Worm (Caenorhabditis elegans) whole organism, L2 larva: ENCODE measurements around the gene B0034.1.

Experiments used
- C34F6.9 ChIP-seq: fragments of 150-350 bp; optimal IDR thresholded peaks from 2 replicates; lab custom pipeline; 2014; ENCODE audit warnings: missing biosample characterization, missing genetic modification characterization
- F13H6.1 ChIP-seq: sonication (generic microtip); optimal IDR thresholded peaks from 2 replicates; lab custom pipeline; 2016; ENCODE audit warnings: missing genetic modification characterization, missing compliant biosample characterization
- ZK546.5 ChIP-seq: sonication (generic microtip); optimal IDR thresholded peaks from 2 replicates; lab custom pipeline; 2017; ENCODE audit warnings: missing biosample characterization, missing genetic modification characterization
- alr-1 ChIP-seq: fragments of 150-350 bp; optimal IDR thresholded peaks from 2 replicates; lab custom pipeline; 2014; ENCODE audit warnings: missing biosample characterization, missing genetic modification characterization
- ama-1 ChIP-seq: fragments of 150-350 bp; optimal IDR thresholded peaks from 2 replicates; lab custom pipeline; 2018; ENCODE audit warnings: inconsistent platforms
- blmp-1 ChIP-seq: sonication (generic microtip); optimal IDR thresholded peaks from 2 replicates; lab custom pipeline; 2017; ENCODE audit warnings: missing genetic modification characterization, mild to moderate bottlenecking, missing compliant biosample characterization, antibody characterized with exemption, moderate library complexity; ENCODE audit not compliant: insufficient read depth
- ceh-16 ChIP-seq: fragments of 150-350 bp; optimal IDR thresholded peaks from 2 replicates; lab custom pipeline; 2014; ENCODE audit warnings: missing biosample characterization, missing genetic modification characterization
- ceh-82 ChIP-seq: fragments of 150-350 bp; optimal IDR thresholded peaks from 2 replicates; lab custom pipeline; 2014; ENCODE audit warnings: missing biosample characterization, missing genetic modification characterization
- crh-2 ChIP-seq: sonication (generic microtip); optimal IDR thresholded peaks from 2 replicates; lab custom pipeline; 2017; ENCODE audit warnings: missing biosample characterization, missing genetic modification characterization
- dmd-4 ChIP-seq: sonication (generic microtip); optimal IDR thresholded peaks from 2 replicates; lab custom pipeline; 2017; ENCODE audit warnings: missing biosample characterization, missing genetic modification characterization
- elt-1 ChIP-seq: fragments of 150-350 bp; optimal IDR thresholded peaks from 2 replicates; lab custom pipeline; 2014; ENCODE audit warnings: missing biosample characterization, missing genetic modification characterization
- fos-1 ChIP-seq: fragments of 150-350 bp; optimal IDR thresholded peaks from 2 replicates; lab custom pipeline; 2014; ENCODE audit warnings: missing biosample characterization, missing genetic modification characterization
- lin-11 ChIP-seq: fragments of 150-350 bp; sonication (generic microtip); optimal IDR thresholded peaks from 2 replicates; lab custom pipeline; 2014; ENCODE audit warnings: missing biosample characterization, missing genetic modification characterization, inconsistent platforms, mixed read lengths
- lin-13 ChIP-seq: fragments of 150-350 bp; optimal IDR thresholded peaks from 2 replicates; lab custom pipeline; 2014; ENCODE audit warnings: missing biosample characterization, missing genetic modification reagents, missing genetic modification characterization
- lin-39 ChIP-seq: fragments of 150-350 bp; optimal IDR thresholded peaks from 2 replicates; lab custom pipeline; 2014; ENCODE audit warnings: missing biosample characterization, missing genetic modification reagents, missing genetic modification characterization
- lsy-2 ChIP-seq, 2 experiments: fragments of 150-350 bp in 1 of 2; sonication (generic microtip) in 1 of 2; optimal IDR thresholded peaks; 2 replicates each; lab custom pipeline; 2014 to 2017; ENCODE audit warnings: missing biosample characterization in 2 of 2, missing genetic modification characterization in 2 of 2
- mab-5 ChIP-seq: fragments of 150-350 bp; optimal IDR thresholded peaks from 2 replicates; lab custom pipeline; 2014; ENCODE audit warnings: missing biosample characterization, missing genetic modification characterization
- mdl-1 ChIP-seq, 2 experiments: fragments of 150-350 bp in 1 of 2; sonication (generic microtip) in 1 of 2; optimal IDR thresholded peaks; 2 replicates each; lab custom pipeline; 2017; ENCODE audit warnings: missing biosample characterization in 2 of 2, missing genetic modification characterization in 2 of 2
- nhr-10 ChIP-seq: sonication (generic microtip); optimal IDR thresholded peaks from 2 replicates; lab custom pipeline; 2017; ENCODE audit warnings: missing biosample characterization, missing genetic modification characterization
- nhr-129 ChIP-seq: fragments of 150-350 bp; optimal IDR thresholded peaks from 2 replicates; lab custom pipeline; 2014; ENCODE audit warnings: missing biosample characterization, missing genetic modification characterization
- nhr-21 ChIP-seq: fragments of 150-350 bp; optimal IDR thresholded peaks from 2 replicates; lab custom pipeline; 2014; ENCODE audit warnings: missing biosample characterization, missing genetic modification characterization
- nhr-23 ChIP-seq: fragments of 150-350 bp; optimal IDR thresholded peaks from 2 replicates; lab custom pipeline; 2014; ENCODE audit warnings: missing biosample characterization, missing genetic modification reagents, missing genetic modification characterization
- nhr-237 ChIP-seq: fragments of 150-350 bp; optimal IDR thresholded peaks from 2 replicates; lab custom pipeline; 2014; ENCODE audit warnings: missing biosample characterization, missing genetic modification characterization
- nhr-25 ChIP-seq: fragments of 150-350 bp; sonication (generic microtip); optimal IDR thresholded peaks from 3 replicates; lab custom pipeline; 2014; ENCODE audit warnings: missing biosample characterization, missing genetic modification characterization
- nhr-6 ChIP-seq: fragments of 150-350 bp; optimal IDR thresholded peaks from 2 replicates; lab custom pipeline; 2014; ENCODE audit warnings: missing biosample characterization, missing genetic modification characterization
- nhr-77 ChIP-seq: fragments of 150-350 bp; optimal IDR thresholded peaks from 2 replicates; lab custom pipeline; 2014; ENCODE audit warnings: missing biosample characterization, missing genetic modification characterization
- sma-3 ChIP-seq: sonication (generic microtip); optimal IDR thresholded peaks from 2 replicates; lab custom pipeline; 2016; ENCODE audit warnings: missing genetic modification reagents, missing genetic modification characterization, missing compliant biosample characterization
- sma-9 ChIP-seq, 2 experiments: fragments of 150-350 bp in 1 of 2; sonication (generic microtip) in 1 of 2; optimal IDR thresholded peaks; 2 replicates each; lab custom pipeline; 2014 to 2016; ENCODE audit warnings: missing genetic modification characterization in 2 of 2, mild to moderate bottlenecking in 1 of 2, missing biosample characterization in 1 of 2, missing compliant biosample characterization in 1 of 2, missing genetic modification reagents in 1 of 2, moderate library complexity in 1 of 2
- snpc-4 ChIP-seq: fragments of 150-350 bp; optimal IDR thresholded peaks from 2 replicates; lab custom pipeline; 2014; ENCODE audit warnings: missing biosample characterization, missing genetic modification characterization
- unc-55 ChIP-seq: fragments of 150-350 bp; sonication (generic microtip); optimal IDR thresholded peaks from 3 replicates; lab custom pipeline; 2014; ENCODE audit warnings: missing biosample characterization, missing genetic modification reagents, missing genetic modification characterization
- zag-1 ChIP-seq: fragments of 150-350 bp; optimal IDR thresholded peaks from 2 replicates; lab custom pipeline; 2014; ENCODE audit warnings: missing biosample characterization, missing genetic modification characterization

The B0034.1 gene

DNA sequence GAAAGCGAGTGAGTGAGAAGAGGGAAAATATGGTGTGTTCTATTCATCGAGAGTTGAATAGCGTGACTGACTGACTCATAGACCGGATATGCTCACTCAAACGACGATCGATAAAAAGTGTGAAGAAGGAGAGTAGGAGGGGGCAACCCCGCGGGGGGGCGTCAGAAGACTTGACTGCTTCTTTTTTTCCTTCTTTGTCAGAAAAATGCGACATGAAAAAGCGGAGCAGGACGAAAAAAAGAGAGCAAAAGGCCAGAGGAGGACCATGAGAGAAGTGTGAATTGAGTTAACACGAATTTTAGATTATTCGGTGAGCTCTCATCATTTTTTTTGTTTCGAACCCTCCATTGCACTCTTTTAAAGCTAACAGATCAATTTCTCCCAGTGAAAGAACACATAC, 5.8 kb upstream of the B0034.1 start:
- TF ChIP-seq alr-1 (no peak), nhr-129 (tag; lab: Kevin White, UChicago) (no peak), sma-9 (GFP tag; optimal IDR thresholded peaks at IDR 0.05; lab: Kevin White, UChicago) (peak; percentile 34), sma-9 (tag; optimal IDR thresholded peaks at IDR 0.05; lab: Kevin White, UChicago) (no peak), zag-1 (tag; lab: Kevin White, UChicago) (peak; percentile 23), lin-39 (tag; lab: Kevin White, UChicago) (no peak), lsy-2 (tag; optimal IDR thresholded peaks at IDR 0.05; lab: Kevin White, UChicago) (peak in 1 of 2 experiments; percentile 6)

DNA sequence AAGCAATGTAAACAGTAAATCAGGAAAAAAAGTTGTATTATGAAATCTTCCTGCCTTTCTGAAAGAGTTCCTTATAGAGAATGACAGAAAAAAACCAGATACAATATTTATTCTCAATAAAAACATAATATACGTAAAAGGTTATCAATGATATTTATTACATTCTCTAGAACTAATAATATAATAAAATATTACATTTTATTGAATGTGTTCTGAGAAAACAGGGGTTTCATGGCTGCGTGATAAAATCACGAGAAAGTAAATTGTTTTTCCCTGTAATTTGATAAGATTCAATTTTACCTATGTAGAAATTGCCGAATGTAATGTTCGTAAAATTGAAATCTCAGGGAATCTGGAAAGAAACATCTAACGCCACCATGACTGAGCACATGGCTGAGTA, 3.2 kb upstream of the B0034.1 start:
- TF ChIP-seq sma-3 (GFP tag; lab: Kevin White, UChicago) (no peak), nhr-21 (tag; lab: Kevin White, UChicago) (peak; percentile 16), dmd-4 (tag; lab: Kevin White, UChicago) (peak; percentile 54), lin-13 (GFP tag; lab: Kevin White, UChicago) (no peak)

DNA sequence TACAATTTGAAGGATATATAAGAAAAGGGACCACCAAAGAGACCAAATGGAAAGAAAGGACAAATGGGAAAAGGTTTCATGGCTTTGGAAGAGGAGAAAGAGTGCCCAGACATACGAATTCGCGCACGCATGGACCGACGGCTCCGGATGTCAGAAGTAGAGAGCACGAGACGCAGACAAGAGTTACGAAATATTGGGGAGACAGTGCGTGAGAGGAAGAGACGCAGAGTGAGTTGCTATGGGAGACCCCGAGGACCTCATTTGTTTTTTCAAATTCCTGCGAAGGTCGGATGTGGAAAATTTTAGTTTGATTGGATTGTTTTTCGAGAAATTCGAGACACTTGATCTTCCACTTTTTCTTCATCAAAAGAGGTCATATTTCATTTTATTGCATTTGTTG, 1.5 kb upstream of the B0034.1 start:
- peak; percentile 23 for TF ChIP-seq snpc-4
- TF ChIP-seq nhr-129 (tag; lab: Kevin White, UChicago), result peak; percentile 32
- TF ChIP-seq lin-11 (tag; lab: Kevin White, UChicago), result peak; percentile 55
- peak; percentile 2 for TF ChIP-seq sma-9 (GFP tag; optimal IDR thresholded peaks at IDR 0.05; lab: Kevin White, UChicago)
- no peak for TF ChIP-seq sma-9 (tag; optimal IDR thresholded peaks at IDR 0.05; lab: Kevin White, UChicago)
- no peak for TF ChIP-seq crh-2 (tag; lab: Kevin White, UChicago)
- no peak for TF ChIP-seq lin-39 (tag; lab: Kevin White, UChicago)
- TF ChIP-seq lsy-2 (tag; optimal IDR thresholded peaks at IDR 0.05; lab: Kevin White, UChicago), result peak in 1 of 2 experiments; percentile 21
- no peak for TF ChIP-seq nhr-237 (tag; lab: Kevin White, UChicago)
- TF ChIP-seq F13H6.1 (tag; lab: Kevin White, UChicago), result peak; percentile 16
- TF ChIP-seq dmd-4 (tag; lab: Kevin White, UChicago), result no peak
- no peak for TF ChIP-seq mab-5
- TF ChIP-seq nhr-6 (tag; lab: Kevin White, UChicago), result no peak
- TF ChIP-seq zag-1 (tag; lab: Kevin White, UChicago), result peak; percentile 31
- peak; percentile 39 for TF ChIP-seq C34F6.9 (tag; lab: Kevin White, UChicago)
- peak; percentile 26 for TF ChIP-seq unc-55 (GFP tag; lab: Kevin White, UChicago)
- TF ChIP-seq, all 48 proteins: peak for 9

DNA sequence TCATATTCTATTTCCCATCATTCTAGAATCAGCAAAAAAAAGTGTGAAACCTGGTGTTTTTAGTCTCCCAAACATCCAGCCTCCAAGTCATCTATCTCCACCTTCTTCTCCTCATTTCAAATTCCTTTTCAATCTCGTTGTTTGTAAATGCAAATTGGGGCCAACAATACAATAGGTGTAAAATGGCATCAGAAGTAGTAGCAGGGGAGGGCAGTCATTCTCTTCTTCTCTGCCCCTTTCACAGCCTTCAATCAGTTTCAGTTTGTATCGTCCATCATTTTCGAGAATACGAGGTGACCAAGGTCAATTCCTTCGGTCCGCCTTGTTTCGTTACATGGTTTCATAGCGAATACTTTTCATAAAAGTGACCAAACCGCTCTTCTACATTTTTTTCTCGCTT, 1.2 kb downstream of the B0034.1 start, which contains the start of gene B0034.4:
TSS of gene B0034.4 (minus strand) at position 229 of the 400 bp plus-strand sequence.
- TF ChIP-seq ZK546.5 (tag; lab: Kevin White, UChicago), result no peak
- TF ChIP-seq nhr-77 (tag; lab: Kevin White, UChicago), result no peak
- TF ChIP-seq blmp-1 (tag; lab: Kevin White, UChicago), result no peak
- no peak for TF ChIP-seq alr-1
- no peak for TF ChIP-seq fos-1
- peak; percentile 4 for TF ChIP-seq nhr-25 (tag; lab: Kevin White, UChicago)
- TF ChIP-seq nhr-23 (tag; lab: Kevin White, UChicago), result no peak
- TF ChIP-seq ceh-16 (tag; lab: Kevin White, UChicago), result no peak

DNA sequence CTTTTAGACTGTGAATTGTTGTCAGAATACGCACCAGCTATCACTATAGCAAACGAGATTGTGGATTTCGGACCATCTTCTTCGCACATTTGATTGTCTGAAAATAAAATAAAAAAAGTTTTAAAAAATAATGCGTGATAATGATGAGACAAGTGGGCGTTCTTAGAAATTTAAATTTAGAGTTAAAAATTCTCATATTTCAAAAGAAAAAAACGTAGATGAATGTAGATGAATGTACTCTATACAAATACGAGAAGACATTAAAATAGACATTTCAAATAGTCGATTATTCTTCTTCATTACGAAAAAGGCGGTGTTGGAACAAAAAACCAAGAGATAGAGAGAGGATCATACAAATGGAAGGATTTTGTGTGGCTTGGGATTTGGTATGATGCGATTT, 6.7 kb downstream of the B0034.1 start, which contains the start of gene B0034.5:
TSS of gene B0034.5 (minus strand) at position 101 of the 400 bp plus-strand sequence.
- no peak for TF ChIP-seq dmd-4 (tag; lab: Kevin White, UChicago)
- TF ChIP-seq lsy-2 (tag; optimal IDR thresholded peaks at IDR 0.05; lab: Kevin White, UChicago), result no peak
- TF ChIP-seq nhr-23 (tag; lab: Kevin White, UChicago), result no peak
- no peak for TF ChIP-seq nhr-77 (tag; lab: Kevin White, UChicago)
- TF ChIP-seq nhr-10 (tag; lab: Kevin White, UChicago), result no peak
- no peak for TF ChIP-seq ama-1
- no peak for TF ChIP-seq sma-9 (GFP tag; optimal IDR thresholded peaks at IDR 0.05; lab: Kevin White, UChicago)
- TF ChIP-seq sma-9 (tag; optimal IDR thresholded peaks at IDR 0.05; lab: Kevin White, UChicago), result no peak
- TF ChIP-seq ceh-16 (tag; lab: Kevin White, UChicago), result no peak
- no peak for TF ChIP-seq blmp-1 (tag; lab: Kevin White, UChicago)
- TF ChIP-seq elt-1, result no peak
- no peak for TF ChIP-seq mdl-1 (tag; optimal IDR thresholded peaks at IDR 0.05; lab: Kevin White, UChicago)
- no peak for TF ChIP-seq snpc-4
- TF ChIP-seq zag-1 (tag; lab: Kevin White, UChicago), result no peak
- TF ChIP-seq nhr-6 (tag; lab: Kevin White, UChicago), result no peak
- TF ChIP-seq ceh-82 (tag; lab: Kevin White, UChicago), result no peak
- no peak for TF ChIP-seq lin-39 (tag; lab: Kevin White, UChicago)
- no peak for TF ChIP-seq fos-1
